Fruit fly (Drosophila melanogaster): Measurements from ENCODE around the gene Pka-C3.
A peak's percentile ranks its signal among the peaks of the same experiment; 100 is the strongest.

Pka-C3 gene

dm6 chr3L:16002116-16002716 lies 47.6 kb upstream of the Pka-C3 start (continued):
- peak; percentile 48 for TF ChIP-seq svp (GFP tag)
- TF ChIP-seq fd85E (GFP tag; optimal IDR thresholded peaks at IDR 0.05) = no peak
- TF ChIP-seq CG8119 (GFP tag; IDR thresholded peaks at IDR 0.05) = peak; percentile 77
- no peak for TF ChIP-seq fd59A (GFP tag; optimal IDR thresholded peaks at IDR 0.05)
- TF ChIP-seq Hr39 (GFP tag; optimal IDR thresholded peaks at IDR 0.05) = no peak
- TF ChIP-seq dac (GFP tag; optimal IDR thresholded peaks at IDR 0.05) = peak; percentile 29
- TF ChIP-seq CG8319 (GFP tag; optimal IDR thresholded peaks at IDR 0.05) = no peak
- TF ChIP-seq Lpt (GFP tag; optimal IDR thresholded peaks at IDR 0.05) = peak; percentile 30
- peak; percentile 46; the same call in 2 of the 3 replicates for TF ChIP-seq CG6163 (GFP tag; IDR thresholded peaks at IDR 0.05)
- no peak for TF ChIP-seq esn (GFP tag; optimal IDR thresholded peaks at IDR 0.05)
- peak; percentile 86 for TF ChIP-seq Eip78C (GFP tag)
- TF ChIP-seq CG32006 (GFP tag; optimal IDR thresholded peaks at IDR 0.05) = peak; percentile 80
- no peak for TF ChIP-seq Blimp-1 (GFP tag; optimal IDR thresholded peaks at IDR 0.05)
- peak; percentile 9 for TF ChIP-seq CG10631 (GFP tag; optimal IDR thresholded peaks at IDR 0.05)
- no peak for TF ChIP-seq acj6 (GFP tag; optimal IDR thresholded peaks at IDR 0.05)

DNA sequence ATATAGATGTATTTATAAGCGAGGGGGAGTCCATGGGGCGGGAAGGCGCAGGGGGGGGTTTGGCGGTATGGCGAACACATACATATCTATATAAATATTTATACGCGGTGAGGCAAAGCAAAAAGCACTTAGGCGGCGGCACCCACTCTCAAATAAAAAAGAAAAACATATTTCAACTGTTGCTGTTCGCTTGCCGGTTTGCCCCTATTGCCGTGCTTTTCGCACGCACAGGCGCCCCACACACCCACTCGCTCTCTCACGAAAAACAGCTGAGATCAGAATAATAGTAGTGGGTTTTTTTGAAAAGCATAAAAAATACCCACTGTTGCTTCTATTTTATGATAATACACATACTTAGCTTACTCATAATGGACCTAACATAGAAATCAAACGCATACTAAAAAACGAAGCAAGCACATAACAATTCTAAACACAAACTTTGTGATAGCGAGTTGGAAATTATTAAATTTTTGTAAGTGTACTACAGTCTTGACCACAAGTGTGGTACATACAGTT lies 46.6 kb upstream of the Pka-C3 start:
- TF ChIP-seq Sox14 (GFP tag; optimal IDR thresholded peaks at IDR 0.05) = peak; percentile 62
- no peak for TF ChIP-seq CG34406 (GFP tag; optimal IDR thresholded peaks at IDR 0.05)
- no peak; the same call in 2 of the 3 replicates for TF ChIP-seq CG6163 (GFP tag; IDR thresholded peaks at IDR 0.05)
- TF ChIP-seq Met (GFP tag; optimal IDR thresholded peaks at IDR 0.05) = peak; percentile 53
- TF ChIP-seq CG4318 (GFP tag; optimal IDR thresholded peaks at IDR 0.05) = peak; percentile 61
- TF ChIP-seq CG6792 (GFP tag; optimal IDR thresholded peaks at IDR 0.05) = peak; percentile 37
- TF ChIP-seq eg (GFP tag; IDR thresholded peaks at IDR 0.05) = peak; percentile 85
- TF ChIP-seq Smox (GFP tag; optimal IDR thresholded peaks at IDR 0.05) = peak; percentile 45
- no peak for TF ChIP-seq spab (GFP tag; optimal IDR thresholded peaks at IDR 0.05)
- TF ChIP-seq CG8319 (GFP tag; optimal IDR thresholded peaks at IDR 0.05) = no peak
- TF ChIP-seq ss (GFP tag; optimal IDR thresholded peaks at IDR 0.05) = no peak
- no peak for TF ChIP-seq Eip93F (GFP tag; optimal IDR thresholded peaks at IDR 0.05)
- peak; percentile 92 for TF ChIP-seq Hr4 (GFP tag; optimal IDR thresholded peaks at IDR 0.05)
- no peak for TF ChIP-seq Blimp-1 (GFP tag; optimal IDR thresholded peaks at IDR 0.05)
- peak; percentile 60 for TF ChIP-seq Gug (GFP tag; IDR thresholded peaks at IDR 0.05)
- peak; percentile 45 for TF ChIP-seq CG3919 (GFP tag; optimal IDR thresholded peaks at IDR 0.05)
- peak; percentile 73 for TF ChIP-seq net (GFP tag; optimal IDR thresholded peaks at IDR 0.05)
- TF ChIP-seq CG11294 (GFP tag; IDR thresholded peaks at IDR 0.05) = peak; percentile 78
- TF ChIP-seq dac (GFP tag; optimal IDR thresholded peaks at IDR 0.05) = peak; percentile 61
- TF ChIP-seq CG6854 (GFP tag; optimal IDR thresholded peaks at IDR 0.05) = no peak
- peak; percentile 80 for TF ChIP-seq pdm3 (GFP tag; optimal IDR thresholded peaks at IDR 0.05)
- TF ChIP-seq Sox15 (GFP tag; optimal IDR thresholded peaks at IDR 0.05) = peak; percentile 23
- TF ChIP-seq CG8119 (GFP tag; IDR thresholded peaks at IDR 0.05) = peak; percentile 91
- TF ChIP-seq CG3032 (tag; optimal IDR thresholded peaks at IDR 0.05) = peak; percentile 9
- peak; percentile 91 for TF ChIP-seq CG32006 (GFP tag; optimal IDR thresholded peaks at IDR 0.05)
- peak; percentile 78 for TF ChIP-seq Eip78C (GFP tag)
- peak in 1 of 2 experiments; percentile 60 for TF ChIP-seq salr (GFP tag; optimal IDR thresholded peaks at IDR 0.05)
- peak; percentile 76 for TF ChIP-seq Lpt (GFP tag; optimal IDR thresholded peaks at IDR 0.05)
- peak; percentile 50 for TF ChIP-seq Hr39 (GFP tag; optimal IDR thresholded peaks at IDR 0.05)
- peak; percentile 32 for TF ChIP-seq lz (GFP tag; optimal IDR thresholded peaks at IDR 0.05)
- TF ChIP-seq Ets96B (tag; optimal IDR thresholded peaks at IDR 0.05) = no peak
- peak; percentile 59 for TF ChIP-seq vri (GFP tag; optimal IDR thresholded peaks at IDR 0.05)
- peak; percentile 67 for TF ChIP-seq achi (GFP tag; optimal IDR thresholded peaks at IDR 0.05)
- peak; percentile 74 for TF ChIP-seq svp (GFP tag)
- peak; percentile 70 for TF ChIP-seq OdsH (GFP tag; optimal IDR thresholded peaks at IDR 0.05)
- peak; percentile 94 for TF ChIP-seq fkh (GFP tag; optimal IDR thresholded peaks at IDR 0.05)
- TF ChIP-seq fd85E (GFP tag; optimal IDR thresholded peaks at IDR 0.05) = no peak
- peak; percentile 16 for TF ChIP-seq Hr38 (GFP tag; optimal IDR thresholded peaks at IDR 0.05)
- peak; percentile 91 for TF ChIP-seq CG15336 (GFP tag; IDR thresholded peaks at IDR 0.05)
- TF ChIP-seq CG31627 (GFP tag; optimal IDR thresholded peaks at IDR 0.05) = peak; percentile 50
- TF ChIP-seq Sox102F (GFP tag; optimal IDR thresholded peaks at IDR 0.05) = no peak
- TF ChIP-seq CG8632 (GFP tag; optimal IDR thresholded peaks at IDR 0.05) = no peak
- TF ChIP-seq topi (GFP tag; optimal IDR thresholded peaks at IDR 0.05) = peak; percentile 16
- TF ChIP-seq CG10631 (GFP tag; optimal IDR thresholded peaks at IDR 0.05) = peak; percentile 23
- peak; percentile 48 for TF ChIP-seq esn (GFP tag; optimal IDR thresholded peaks at IDR 0.05)

Data from whole organism, prepupa.